Fruit fly (Drosophila melanogaster): ENCODE results near the gene mRpL30.

DNA sequence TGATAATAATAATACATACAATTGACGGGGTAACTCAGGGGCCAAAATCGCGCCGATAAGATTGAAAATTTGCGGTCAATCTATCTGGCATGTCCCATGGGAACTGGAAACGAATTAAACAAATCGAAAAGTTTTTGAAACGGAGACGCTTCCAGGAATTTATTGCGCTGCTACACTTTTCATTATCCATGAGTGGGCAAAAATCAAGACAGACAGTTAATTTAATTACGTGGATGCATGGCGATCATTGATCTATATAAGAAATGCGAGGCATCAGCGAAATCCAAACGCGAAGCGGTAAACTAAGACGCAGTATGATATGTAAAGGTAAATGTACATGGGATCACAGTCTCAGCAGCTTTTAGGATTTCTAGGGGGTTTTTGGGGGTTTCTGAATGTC is 43.1 kb upstream of the mRpL30 start:
- TF ChIP-seq pan (optimal IDR thresholded peaks at IDR 0.05) = no peak
- TF ChIP-seq psq (optimal IDR thresholded peaks at IDR 0.05) = no peak
- no peak for TF ChIP-seq CG8478 (optimal IDR thresholded peaks at IDR 0.05)
- TF ChIP-seq usp (GFP tag; optimal IDR thresholded peaks at IDR 0.05) = no peak

Data from whole organism.